Worm (Caenorhabditis elegans) whole organism, L1 larva: Measurements from ENCODE around the gene F17A2.13.

ENCODE experiments used
- alr-1 ChIP-seq: fragments of 200-800 bp; sonication (Bioruptor generic); optimal IDR thresholded peaks from 2 replicates; lab custom pipeline; 2018; ENCODE audit warnings: borderline replicate concordance, mild to moderate bottlenecking, missing genetic modification characterization, missing compliant biosample characterization
- ama-1 ChIP-seq: fragments of 150-350 bp; optimal IDR thresholded peaks from 2 replicates; lab custom pipeline; 2014
- ces-1 ChIP-seq: fragments of 150-350 bp; optimal IDR thresholded peaks from 2 replicates; lab custom pipeline; 2014; ENCODE audit warnings: missing biosample characterization, missing genetic modification reagents, missing genetic modification characterization
- fos-1 ChIP-seq: fragments of 150-350 bp; optimal IDR thresholded peaks from 2 replicates; lab custom pipeline; 2014; ENCODE audit warnings: missing biosample characterization, missing genetic modification characterization
- mef-2 ChIP-seq: fragments of 150-350 bp; optimal IDR thresholded peaks from 2 replicates; lab custom pipeline; 2014; ENCODE audit warnings: missing biosample characterization, missing genetic modification characterization
- nhr-11 ChIP-seq: fragments of 150-350 bp; optimal IDR thresholded peaks from 2 replicates; lab custom pipeline; 2014; ENCODE audit warnings: missing biosample characterization, missing genetic modification characterization
- nhr-28 ChIP-seq: fragments of 150-350 bp; optimal IDR thresholded peaks from 2 replicates; lab custom pipeline; 2014; ENCODE audit warnings: missing biosample characterization, missing genetic modification characterization
- nhr-71 ChIP-seq: sonication (generic microtip); optimal IDR thresholded peaks from 2 replicates; lab custom pipeline; 2016; ENCODE audit warnings: mild to moderate bottlenecking, missing genetic modification characterization, moderate library complexity, missing compliant biosample characterization
- nhr-76 ChIP-seq: sonication (generic microtip); optimal IDR thresholded peaks from 2 replicates; lab custom pipeline; 2017; ENCODE audit warnings: missing biosample characterization, missing genetic modification characterization
- pqm-1 ChIP-seq: sonication (generic microtip); optimal IDR thresholded peaks from 3 replicates; lab custom pipeline; 2017; ENCODE audit warnings: missing biosample characterization, missing genetic modification characterization
- skn-1 ChIP-seq: fragments of 150-350 bp; optimal IDR thresholded peaks from 2 replicates; lab custom pipeline; 2014; ENCODE audit warnings: missing biosample characterization, missing genetic modification characterization
- unc-62 ChIP-seq: fragments of 150-350 bp; optimal IDR thresholded peaks from 2 replicates; lab custom pipeline; 2014; ENCODE audit warnings: missing biosample characterization, missing genetic modification reagents, missing genetic modification characterization
- xbp-1 ChIP-seq: sonication (generic microtip); optimal IDR thresholded peaks from 2 replicates; lab custom pipeline; 2016; ENCODE audit warnings: missing genetic modification characterization, missing compliant biosample characterization
- ztf-11 ChIP-seq, 2 experiments: sonication (generic microtip); optimal IDR thresholded peaks; 2 replicates each; lab custom pipeline; 2016 to 2017; ENCODE audit warnings: missing genetic modification characterization in 2 of 2, missing biosample characterization in 1 of 2, missing compliant biosample characterization in 1 of 2

DNA sequence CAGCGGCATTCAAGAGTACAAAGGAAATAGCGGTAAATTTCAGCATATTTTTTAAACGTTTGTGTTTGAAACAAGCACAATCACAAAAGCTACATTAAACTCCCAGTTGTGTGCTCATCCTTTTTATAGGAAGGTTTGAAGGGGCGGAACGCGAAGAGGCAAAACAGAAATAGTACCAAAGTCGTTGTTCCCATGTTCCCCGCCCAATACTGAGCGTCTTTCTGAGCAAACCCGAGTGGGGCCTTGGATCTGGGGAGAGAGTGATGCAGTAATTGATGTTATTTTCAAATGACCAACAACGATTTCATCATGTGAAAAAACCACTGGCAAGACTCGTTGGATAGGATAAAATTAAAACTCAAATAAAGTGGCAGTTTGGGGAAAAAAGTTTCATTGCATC is 19.9 kb downstream of the F17A2.13 start, which contains the start of gene zig-2:
- TF ChIP-seq pqm-1 (tag; lab: Kevin White, UChicago) (no peak), mef-2 (tag; lab: Kevin White, UChicago) (no peak), nhr-11 (tag; lab: Kevin White, UChicago) (no peak), ztf-11 (tag; optimal IDR thresholded peaks at IDR 0.05; lab: Kevin White, UChicago) (no peak), unc-62 (no peak), nhr-28 (tag; lab: Kevin White, UChicago) (no peak), fos-1 (tag; lab: Kevin White, UChicago) (no peak), skn-1 (tag; lab: Kevin White, UChicago) (no peak), alr-1 (tag; lab: Kevin White, UChicago) (no peak), nhr-71 (tag; lab: Kevin White, UChicago) (no peak), nhr-76 (tag; lab: Kevin White, UChicago) (no peak), ama-1 (lab: Kevin White, UChicago) (no peak), ces-1 (GFP tag; lab: Kevin White, UChicago) (no peak), xbp-1 (tag; lab: Kevin White, UChicago) (no peak)
